Worm (Caenorhabditis elegans): ENCODE data around the gene R107.2.

- no peak for TF ChIP-seq ztf-23 (GFP tag; IDR thresholded peaks at IDR 0.05)
- no peak for TF ChIP-seq tab-1 (GFP tag; IDR thresholded peaks at IDR 0.05)
- TF ChIP-seq flt-1 (GFP tag; IDR thresholded peaks at IDR 0.05): no peak
- TF ChIP-seq ztf-29 (GFP tag; IDR thresholded peaks at IDR 0.05): no peak
- no peak for TF ChIP-seq T22C8.4 (GFP tag; IDR thresholded peaks at IDR 0.05)
- TF ChIP-seq med-1 (GFP tag; optimal IDR thresholded peaks at IDR 0.05; ENCODE audit: insufficient read depth): no peak
- TF ChIP-seq cog-1 (tag; optimal IDR thresholded peaks at IDR 0.05): no peak
These were observed 10.7 kb downstream of the R107.2 start for ce11 chrIII:9035037-9035436.

Data from whole organism, midembryonic.